Worm (Caenorhabditis elegans) whole organism, young adult: ENCODE measurements around the gene snt-1.

Experiments
- B0019.2 ChIP-seq: fragments of 200-800 bp; sonication (Bioruptor generic); conservative IDR thresholded peaks from 2 replicates; pipeline ENCODE4 v1.3.6; 2022; ENCODE audit warnings: missing genetic modification reagents, missing genetic modification characterization, missing compliant biosample characterization
- F57A8.1 ChIP-seq: fragments of 200-800 bp; sonication (Bioruptor generic); optimal IDR thresholded peaks from 2 replicates; lab custom pipeline; 2018; ENCODE audit warnings: mild to moderate bottlenecking, missing genetic modification characterization, moderate library complexity, missing compliant biosample characterization
- F57C9.4 ChIP-seq: sonication (generic microtip); optimal IDR thresholded peaks from 2 replicates; lab custom pipeline; 2017; ENCODE audit warnings: mild to moderate bottlenecking, missing genetic modification characterization, missing compliant biosample characterization
- ama-1 ChIP-seq, 3 experiments: fragments of 150-350 bp in 1 of 3; sonication (generic microtip) in 2 of 3; optimal IDR thresholded peaks; 2 replicates each; lab custom pipeline; 2014 to 2018; ENCODE audit warnings: missing biosample characterization in 2 of 3, missing genetic modification characterization in 2 of 3, missing genetic modification reagents in 2 of 3
- lin-40 ChIP-seq: sonication (generic microtip); optimal IDR thresholded peaks from 2 replicates; lab custom pipeline; 2016; ENCODE audit warnings: missing genetic modification characterization, mild to moderate bottlenecking, missing compliant biosample characterization, missing genotype, missing genetic modification reagents
- nhr-179 ChIP-seq: sonication (generic microtip); optimal IDR thresholded peaks from 2 replicates; lab custom pipeline; 2016; ENCODE audit warnings: mild to moderate bottlenecking, missing genetic modification characterization, missing compliant biosample characterization
- ztf-22 ChIP-seq: fragments of 200-800 bp; sonication (Bioruptor generic); optimal IDR thresholded peaks from 2 replicates; lab custom pipeline; 2018; ENCODE audit warnings: mild to moderate bottlenecking, missing genetic modification characterization, moderate library complexity, missing compliant biosample characterization

- no peak for TF ChIP-seq nhr-179 (tag; lab: Kevin White, UChicago)
- TF ChIP-seq lin-40 (tag; lab: Kevin White, UChicago) = no peak
- TF ChIP-seq ztf-22 = no peak
- TF ChIP-seq ama-1 (optimal IDR thresholded peaks at IDR 0.05; lab: Kevin White, UChicago) = no peak
- TF ChIP-seq ama-1 (GFP tag; optimal IDR thresholded peaks at IDR 0.05; lab: Kevin White, UChicago) = no peak
- no peak for TF ChIP-seq B0019.2 (GFP tag; lab: Robert Waterston, UW)
- TF ChIP-seq F57A8.1 (GFP tag; lab: Kevin White, UChicago) = no peak
- no peak for TF ChIP-seq F57C9.4 (tag; lab: Kevin White, UChicago)
Measured at ce11 chrII:6781231-6781630, 29.5 kb upstream of the snt-1 start.
